Fruit fly (Drosophila melanogaster): ENCODE results near the gene CG14968.

The CG14968 gene

DNA sequence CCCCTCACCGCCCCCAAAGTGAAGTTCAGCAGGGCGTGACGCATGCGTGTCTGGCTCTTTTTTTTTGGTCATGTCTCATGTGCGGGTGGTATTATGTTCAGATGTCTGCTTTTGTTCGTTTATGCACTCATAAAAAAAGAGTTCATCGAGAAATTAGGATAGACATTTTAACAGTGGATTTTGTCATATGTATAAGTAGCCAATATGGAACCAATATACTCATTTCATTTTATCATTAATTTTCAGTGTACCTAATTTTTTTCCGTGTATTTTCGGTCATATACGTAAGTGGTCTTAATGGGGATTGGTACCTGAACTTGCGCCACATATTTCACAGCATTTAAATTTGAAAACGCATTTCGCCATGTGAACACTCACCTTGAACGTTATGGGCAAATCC lies 2.6 kb downstream of the CG14968 start (continued):
- no peak for TF ChIP-seq Deaf1 (tag; optimal IDR thresholded peaks at IDR 0.05)
- TF ChIP-seq stc (GFP tag; IDR thresholded peaks at IDR 0.05) = peak; percentile 57; the same call in 1 of the 2 replicates
- TF ChIP-seq ara (GFP tag; IDR thresholded peaks at IDR 0.05) = peak; percentile 71
- peak; percentile 59 for TF ChIP-seq ATbp (GFP tag; optimal IDR thresholded peaks at IDR 0.05)
- no peak; the same call in 1 of the 2 replicates for TF ChIP-seq MBD-R2 (GFP tag; IDR thresholded peaks at IDR 0.05)
- TF ChIP-seq CG18262 (tag; optimal IDR thresholded peaks at IDR 0.05) = peak; percentile 66
- peak; percentile 30 for TF ChIP-seq NK7.1 (GFP tag; optimal IDR thresholded peaks at IDR 0.05)
- TF ChIP-seq CG11695 (GFP tag; IDR thresholded peaks at IDR 0.05) = no peak
- no peak for TF ChIP-seq CG3726 (GFP tag; IDR thresholded peaks at IDR 0.05)
- peak; percentile 53 for TF ChIP-seq wor (GFP tag; IDR thresholded peaks at IDR 0.05)
- peak; percentile 49 for TF ChIP-seq CG6254 (GFP tag; optimal IDR thresholded peaks at IDR 0.05)
- TF ChIP-seq Adf1 (GFP tag; IDR thresholded peaks at IDR 0.05) = no peak
- no peak for TF ChIP-seq CG14860 (GFP tag; IDR thresholded peaks at IDR 0.05; ENCODE audit: partially characterized antibody)
- TF ChIP-seq Mad (GFP tag; optimal IDR thresholded peaks at IDR 0.05) = no peak
- TF ChIP-seq H15 (GFP tag; IDR thresholded peaks at IDR 0.05) = peak; percentile 70; the same call in 1 of the 3 replicates
- peak; percentile 31 for TF ChIP-seq CG1233 (GFP tag; optimal IDR thresholded peaks at IDR 0.05)
- TF ChIP-seq oc (tag; optimal IDR thresholded peaks at IDR 0.05) = peak; percentile 62
- TF ChIP-seq CG13894 (tag; optimal IDR thresholded peaks at IDR 0.05) = no peak
- no peak for TF ChIP-seq tx (GFP tag; optimal IDR thresholded peaks at IDR 0.05)
- no peak for TF ChIP-seq ERR (GFP tag; optimal IDR thresholded peaks at IDR 0.05)
- TF ChIP-seq psq (GFP tag; optimal IDR thresholded peaks at IDR 0.05) = no peak
- TF ChIP-seq Xrp1 (GFP tag; IDR thresholded peaks at IDR 0.05) = peak; percentile 78
- peak; percentile 35 for TF ChIP-seq CG13624 (GFP tag; optimal IDR thresholded peaks at IDR 0.05)
- peak; percentile 6 for TF ChIP-seq CG16815 (GFP tag; optimal IDR thresholded peaks at IDR 0.05)
- no peak for TF ChIP-seq CG6765 (GFP tag; optimal IDR thresholded peaks at IDR 0.05)
- TF ChIP-seq Dip3 (GFP tag; optimal IDR thresholded peaks at IDR 0.05) = no peak
- peak; percentile 25 for TF ChIP-seq kah (GFP tag; optimal IDR thresholded peaks at IDR 0.05)
- no peak for TF ChIP-seq B-H2 (GFP tag; optimal IDR thresholded peaks at IDR 0.05)
- TF ChIP-seq chinmo (GFP tag; IDR thresholded peaks at IDR 0.05; ENCODE audit: partially characterized antibody) = no peak
- TF ChIP-seq CG17359 (tag; optimal IDR thresholded peaks at IDR 0.05) = peak; percentile 84
- peak; percentile 70; the same call in 2 of the 3 replicates for TF ChIP-seq ken (GFP tag; IDR thresholded peaks at IDR 0.05)
- TF ChIP-seq CG2678 (tag; optimal IDR thresholded peaks at IDR 0.05) = peak; percentile 77
- no peak for TF ChIP-seq Atf3 (GFP tag; optimal IDR thresholded peaks at IDR 0.05)
- peak; percentile 58 for TF ChIP-seq Camta (GFP tag; optimal IDR thresholded peaks at IDR 0.05)
- no peak for TF ChIP-seq CG11085 (GFP tag; IDR thresholded peaks at IDR 0.05)
- TF ChIP-seq sr (GFP tag; IDR thresholded peaks at IDR 0.05) = 0 out of 3 replicates have a peak, but pooled peaks have one; percentile 35
- TF ChIP-seq CG9609 (GFP tag; optimal IDR thresholded peaks at IDR 0.05) = no peak
- peak; percentile 54 for TF ChIP-seq mam (GFP tag; optimal IDR thresholded peaks at IDR 0.05)
- TF ChIP-seq CG16863 (GFP tag; optimal IDR thresholded peaks at IDR 0.05) = peak; percentile 40
- 0 out of 2 replicates have a peak, but pooled peaks have one; percentile 30 for TF ChIP-seq CG7372 (GFP tag; IDR thresholded peaks at IDR 0.05)
- TF ChIP-seq MTF-1 (GFP tag; optimal IDR thresholded peaks at IDR 0.05; ENCODE audit: borderline replicate concordance) = peak; percentile 22
- no peak for TF ChIP-seq CG34376 (GFP tag; optimal IDR thresholded peaks at IDR 0.05)
- TF ChIP-seq CG4707 (GFP tag; optimal IDR thresholded peaks at IDR 0.05) = no peak
- peak; percentile 61 for TF ChIP-seq CG12391 (tag; optimal IDR thresholded peaks at IDR 0.05)
- TF ChIP-seq grn (GFP tag; optimal IDR thresholded peaks at IDR 0.05) = no peak
- TF ChIP-seq CG42726 (GFP tag; IDR thresholded peaks at IDR 0.05; ENCODE audit: partially characterized antibody) = no peak
- TF ChIP-seq B-H1 (GFP tag; IDR thresholded peaks at IDR 0.05) = peak; percentile 74
- no peak for TF ChIP-seq jigr1 (GFP tag; IDR thresholded peaks at IDR 0.05)
- TF ChIP-seq Spps (tag; optimal IDR thresholded peaks at IDR 0.05) = peak; percentile 70
- TF ChIP-seq en (GFP tag; optimal IDR thresholded peaks at IDR 0.05) = peak; percentile 40
- TF ChIP-seq crp (GFP tag; optimal IDR thresholded peaks at IDR 0.05) = no peak

Measured in whole organism, embryonic.